Worm (Caenorhabditis elegans): ENCODE measurements around the gene fipr-27.
A peak's percentile ranks its signal among the peaks of the same experiment; 100 is the strongest.
"Not testable (repeated sequence)": the region's sequence is repeated elsewhere in the genome, so short reads cannot be mapped to it uniquely, and the experiment has no call there.

The fipr-27 gene

ce11 chrIV:16645492-16646191 lies 14.9 kb downstream of the fipr-27 start:
- TF ChIP-seq cebp-1 (GFP tag; IDR thresholded peaks at IDR 0.05) (peak; percentile 80), cebp-1 (tag; optimal IDR thresholded peaks at IDR 0.05) (peak; percentile 99), sea-2 (GFP tag; IDR thresholded peaks at IDR 0.05) (no peak), mcd-1 (GFP tag; IDR thresholded peaks at IDR 0.05) (no peak)

- not testable (repeated sequence) for TF ChIP-seq cebp-1 (GFP tag; IDR thresholded peaks at IDR 0.05); snpc-4 (GFP tag; optimal IDR thresholded peaks at IDR 0.05)
- peak; percentile 10 for TF ChIP-seq cebp-1 (tag; optimal IDR thresholded peaks at IDR 0.05)
- peak; percentile 62; the same call in 1 of the 2 replicates for TF ChIP-seq attf-6 (GFP tag; IDR thresholded peaks at IDR 0.05)
- peak; percentile 17; the same call in 1 of the 2 replicates for TF ChIP-seq hmg-1.2 (GFP tag; IDR thresholded peaks at IDR 0.05)
- TF ChIP-seq snpc-4 (tag; optimal IDR thresholded peaks at IDR 0.05) = peak in 1 of 4 experiments; percentile 80
These were observed 15.4 kb downstream of the fipr-27 start, which contains the start of gene Y51H4A.13 for ce11 chrIV:16646192-16646544. Gene Y51H4A.13, minus strand, starts transcription at chrIV:16646373.

- TF ChIP-seq F33H1.4 (GFP tag; IDR thresholded peaks at IDR 0.05) = 0 out of 2 replicates have a peak, but pooled peaks have one; percentile 8
- TF ChIP-seq egrh-3 (GFP tag; IDR thresholded peaks at IDR 0.05) = peak; percentile 53; the same call in 1 of the 2 replicates
These were observed 17.7 kb downstream of the fipr-27 start for ce11 chrIV:16648414-16648813.

ce11 chrIV:16650256-16650655 lies 19.5 kb downstream of the fipr-27 start:
- TF ChIP-seq zfh-2 (GFP tag; conservative IDR thresholded peaks at IDR 0.05) (0 out of 2 replicates have a peak, but pooled peaks have one; percentile 43), egrh-3 (GFP tag; IDR thresholded peaks at IDR 0.05) (peak; percentile 91)

ce11 chrIV:16651004-16651403 lies 20.3 kb downstream of the fipr-27 start:
- TF ChIP-seq egrh-3 (GFP tag; IDR thresholded peaks at IDR 0.05) = 0 out of 2 replicates have a peak, but pooled peaks have one; percentile 71
- 0 out of 2 replicates have a peak, but pooled peaks have one; percentile 12 for TF ChIP-seq pbrm-1 (GFP tag; IDR thresholded peaks at IDR 0.05)

ce11 chrIV:16655783-16656182 lies 25.1 kb downstream of the fipr-27 start, which contains the start of gene set-26:
Gene set-26, minus strand, starts transcription at chrIV:16655883.
- TF ChIP-seq ztf-3 (GFP tag; optimal IDR thresholded peaks at IDR 0.05); hlh-26 (GFP tag; conservative IDR thresholded peaks at IDR 0.05); madf-8 (GFP tag; conservative IDR thresholded peaks at IDR 0.05): not testable (repeated sequence)

ce11 chrIV:16656232-16656631 lies 25.5 kb downstream of the fipr-27 start, which contains the start of gene tsr-2:
Gene tsr-2, plus strand, starts transcription at chrIV:16656613.
- TF ChIP-seq hlh-26 (GFP tag; conservative IDR thresholded peaks at IDR 0.05) = no peak
- peak; percentile 90 for TF ChIP-seq D2030.7 (GFP tag; IDR thresholded peaks at IDR 0.05)
- TF ChIP-seq akir-1 (GFP tag; optimal IDR thresholded peaks at IDR 0.05) = no peak
- peak; percentile 52 for TF ChIP-seq gei-17 (GFP tag; optimal IDR thresholded peaks at IDR 0.05)
- TF ChIP-seq Y95B8A.8 (GFP tag; IDR thresholded peaks at IDR 0.05) = peak; percentile 73
- peak; percentile 38; the same call in 1 of the 2 replicates for TF ChIP-seq madf-8 (GFP tag; conservative IDR thresholded peaks at IDR 0.05)
- TF ChIP-seq Y79H2A.3 (GFP tag; conservative IDR thresholded peaks at IDR 0.05) = no peak
- TF ChIP-seq ama-1 (optimal IDR thresholded peaks at IDR 0.05) = no peak
- TF ChIP-seq ama-1 (GFP tag; optimal IDR thresholded peaks at IDR 0.05) = no peak
- no peak for TF ChIP-seq B0019.2 (GFP tag; conservative IDR thresholded peaks at IDR 0.05)
- TF ChIP-seq efl-1 (GFP tag; optimal IDR thresholded peaks at IDR 0.05) = peak; percentile 78
- no peak for TF ChIP-seq nhr-90 (tag; optimal IDR thresholded peaks at IDR 0.05)
- no peak for TF ChIP-seq F10E7.11 (tag; optimal IDR thresholded peaks at IDR 0.05)
- peak; percentile 77 for TF ChIP-seq rcor-1 (GFP tag; IDR thresholded peaks at IDR 0.05)
- no peak for TF ChIP-seq nhr-120 (GFP tag; IDR thresholded peaks at IDR 0.05)
- TF ChIP-seq Y53G8AR.9 (GFP tag; conservative IDR thresholded peaks at IDR 0.05) = peak; percentile 87
- TF ChIP-seq F39B2.1 (GFP tag; IDR thresholded peaks at IDR 0.05) = no peak
- TF ChIP-seq snpc-1.1 (tag; optimal IDR thresholded peaks at IDR 0.05; ENCODE audit: insufficient read depth) = peak; percentile 61
- 0 out of 2 replicates have a peak, but pooled peaks have one; percentile 32 for TF ChIP-seq cebp-1 (GFP tag; IDR thresholded peaks at IDR 0.05)
- peak; percentile 95 for TF ChIP-seq cebp-1 (tag; optimal IDR thresholded peaks at IDR 0.05)
- peak; percentile 100 for TF ChIP-seq madf-3 (GFP tag; IDR thresholded peaks at IDR 0.05)
- TF ChIP-seq F49E8.2 (tag; optimal IDR thresholded peaks at IDR 0.05; ENCODE audit: insufficient read depth) = peak; percentile 85
- no peak for TF ChIP-seq ceh-40 (GFP tag; IDR thresholded peaks at IDR 0.05)
- TF ChIP-seq ekl-4 (GFP tag; IDR thresholded peaks at IDR 0.05) = peak; percentile 91
